Fruit fly (Drosophila melanogaster) whole organism, embryonic: ENCODE results near the gene CG14085.

Source experiments
- Aef1 ChIP-seq: fragments of 200-800 bp; sonication (Bioruptor generic); IDR thresholded peaks from 3 replicates; pipeline ENCODE4 v1.3.6; 2022; ENCODE audit warnings: missing biosample characterization, missing genetic modification characterization
- BtbVII ChIP-seq: fragments of 200-800 bp; sonication (Bioruptor generic); optimal IDR thresholded peaks from 3 replicates; lab custom pipeline; 2017; ENCODE audit warnings: missing biosample characterization, mild to moderate bottlenecking, missing genetic modification characterization
- CG10543 ChIP-seq: fragments of 200-800 bp; sonication (Bioruptor generic); optimal IDR thresholded peaks from 3 replicates; lab custom pipeline; 2017; ENCODE audit warnings: missing biosample characterization, mild to moderate bottlenecking, missing genetic modification characterization, moderate library complexity
- CG11560 ChIP-seq: fragments of 200-800 bp; sonication (Bioruptor generic); IDR thresholded peaks from 3 replicates; pipeline ENCODE4 v1.3.6; 2022; ENCODE audit warnings: missing biosample characterization, missing genetic modification characterization
- CG15514 ChIP-seq: fragments of 200-800 bp; sonication (Bioruptor generic); optimal IDR thresholded peaks from 3 replicates; lab custom pipeline; 2017; ENCODE audit warnings: missing biosample characterization, missing genetic modification characterization, mild to moderate bottlenecking, moderate library complexity, missing genetic modification reagents
- CG16813 ChIP-seq: fragments of 200-800 bp; sonication (Bioruptor generic); IDR thresholded peaks from 3 replicates; pipeline ENCODE4 v1.3.6; 2022; ENCODE audit warnings: missing biosample characterization, missing genetic modification characterization; ENCODE audit not compliant: partially characterized antibody
- CG17829 ChIP-seq: fragments of 200-800 bp; optimal IDR thresholded peaks from 2 replicates; lab custom pipeline; 2019; ENCODE audit warnings: missing biosample characterization, mild to moderate bottlenecking, missing genetic modification characterization, moderate library complexity
- CG2875 ChIP-seq: fragments of 200-800 bp; sonication (Bioruptor generic); optimal IDR thresholded peaks from 2 replicates; lab custom pipeline; 2017; ENCODE audit warnings: missing biosample characterization, mild to moderate bottlenecking, missing genetic modification characterization, missing genetic modification reagents
- CG32772 ChIP-seq: fragments of 200-800 bp; sonication (Bioruptor generic); IDR thresholded peaks from 2 replicates; pipeline ENCODE4 v1.3.6; 2022; ENCODE audit warnings: missing biosample characterization, missing genetic modification characterization
- CG34376 ChIP-seq: fragments of 200-800 bp; sonication (Bioruptor generic); optimal IDR thresholded peaks from 2 replicates; lab custom pipeline; 2018; ENCODE audit warnings: missing biosample characterization, mild to moderate bottlenecking, missing genetic modification characterization
- CG4360 ChIP-seq: fragments of 200-800 bp; sonication (Bioruptor generic); IDR thresholded peaks from 2 replicates; pipeline ENCODE4 v1.3.6; 2022; ENCODE audit warnings: missing biosample characterization, missing genetic modification characterization
- CG7556 ChIP-seq: fragments of 200-800 bp; sonication (Bioruptor generic); optimal IDR thresholded peaks from 2 replicates; lab custom pipeline; 2017; ENCODE audit warnings: missing biosample characterization, mild to moderate bottlenecking, missing genetic modification characterization
- CG7839 ChIP-seq: fragments of 200-800 bp; sonication (Bioruptor generic); optimal IDR thresholded peaks from 3 replicates; lab custom pipeline; 2018; ENCODE audit warnings: missing biosample characterization, mild to moderate bottlenecking, missing genetic modification characterization, moderate library complexity
- CG7928 ChIP-seq: fragments of 200-800 bp; sonication (Bioruptor generic); optimal IDR thresholded peaks from 2 replicates; lab custom pipeline; 2017; ENCODE audit warnings: missing biosample characterization, mild to moderate bottlenecking, missing genetic modification characterization
- CG7963 ChIP-seq: fragments of 200-800 bp; sonication (Bioruptor generic); IDR thresholded peaks from 3 replicates; pipeline ENCODE4 v1.3.6; 2022; ENCODE audit warnings: missing biosample characterization, missing genetic modification characterization; ENCODE audit not compliant: partially characterized antibody
- CrebB ChIP-seq: fragments of 200-800 bp; sonication (Bioruptor generic); optimal IDR thresholded peaks from 3 replicates; lab custom pipeline; 2018; ENCODE audit warnings: missing biosample characterization, mild to moderate bottlenecking, missing genetic modification characterization
- D ChIP-seq, 2 experiments: fragments of 200-800 bp in 1 of 2; fragments of >200 bp in 1 of 2; sonication (Bioruptor generic) in 1 of 2; optimal IDR thresholded peaks; 2 replicates in 1 of 2; 3 replicates in 1 of 2; lab custom pipeline; 2017; ENCODE audit warnings: mild to moderate bottlenecking in 1 of 2, missing biosample characterization in 1 of 2, missing genetic modification characterization in 1 of 2, missing genetic modification reagents in 1 of 2
- Dip2 ChIP-seq: fragments of 200-800 bp; sonication (Bioruptor generic); IDR thresholded peaks from 2 replicates; pipeline ENCODE4 v1.3.6; 2022; ENCODE audit warnings: missing biosample characterization, missing genetic modification characterization
- Doc2 ChIP-seq: fragments of 200-800 bp; sonication (Bioruptor generic); IDR thresholded peaks from 2 replicates; pipeline ENCODE4 v1.3.6; 2022; ENCODE audit warnings: missing biosample characterization, missing genetic modification characterization
- Drgx ChIP-seq: fragments of 200-800 bp; sonication (Bioruptor generic); IDR thresholded peaks from 2 replicates; pipeline ENCODE4 v1.3.6; 2022; ENCODE audit warnings: missing biosample characterization, missing genetic modification characterization
- NC2β ChIP-seq: fragments of 200-800 bp; sonication (Bioruptor generic); optimal IDR thresholded peaks from 2 replicates; lab custom pipeline; 2016; ENCODE audit warnings: missing biosample characterization, missing genetic modification characterization
- Taf1 ChIP-seq: fragments of 200-800 bp; sonication (Bioruptor generic); IDR thresholded peaks from 2 replicates; pipeline ENCODE4 v1.3.6; 2022; ENCODE audit warnings: missing biosample characterization, missing genetic modification characterization
- Xrp1 ChIP-seq: fragments of 200-800 bp; sonication (Bioruptor generic); IDR thresholded peaks from 2 replicates; pipeline ENCODE4 v1.3.6; 2022; ENCODE audit warnings: missing biosample characterization, missing genetic modification characterization
- cad ChIP-seq: fragments of >200 bp; optimal IDR thresholded peaks from 2 replicates; lab custom pipeline; 2017; ENCODE audit warnings: missing biosample characterization, missing genetic modification characterization
- chn ChIP-seq: fragments of 200-800 bp; sonication (Bioruptor generic); optimal IDR thresholded peaks from 2 replicates; lab custom pipeline; 2016; ENCODE audit warnings: missing biosample characterization, missing genetic modification characterization
- dimm ChIP-seq: fragments of 200-800 bp; sonication (Bioruptor generic); IDR thresholded peaks from 2 replicates; pipeline ENCODE4 v1.3.6; 2022; ENCODE audit warnings: missing biosample characterization, missing genetic modification characterization
- gsb ChIP-seq: fragments of 200-800 bp; sonication (Bioruptor generic); IDR thresholded peaks from 2 replicates; pipeline ENCODE4 v1.3.6; 2022; ENCODE audit warnings: missing biosample characterization, missing genetic modification characterization
- hb ChIP-seq: fragments of 200-800 bp; sonication (Bioruptor generic); IDR thresholded peaks from 3 replicates; pipeline ENCODE4 v1.3.6; 2022; ENCODE audit warnings: missing biosample characterization, missing genetic modification characterization; ENCODE audit not compliant: partially characterized antibody
- hth ChIP-seq: fragments of >200 bp; optimal IDR thresholded peaks from 2 replicates; lab custom pipeline; 2017; ENCODE audit warnings: inconsistent platforms
- klu ChIP-seq: fragments of 200-800 bp; sonication (Bioruptor generic); IDR thresholded peaks from 2 replicates; pipeline ENCODE4 v1.3.6; 2022; ENCODE audit warnings: missing biosample characterization, missing genetic modification characterization
- lab ChIP-seq: fragments of 200-800 bp; sonication (Bioruptor generic); optimal IDR thresholded peaks from 3 replicates; lab custom pipeline; 2017; ENCODE audit warnings: missing biosample characterization, missing genetic modification characterization, mild to moderate bottlenecking, moderate library complexity, missing genetic modification reagents
- lola ChIP-seq, 3 experiments: fragments of >200 bp in 2 of 3; fragments of 200-800 bp in 1 of 3; sonication (Bioruptor generic) in 1 of 3; optimal IDR thresholded peaks; 2 replicates each; lab custom pipeline; 2017 to 2019; ENCODE audit warnings: missing biosample characterization in 3 of 3, missing genetic modification characterization in 3 of 3, mild to moderate bottlenecking in 1 of 3, moderate library complexity in 1 of 3
- luna ChIP-seq: fragments of 200-800 bp; sonication (Bioruptor generic); optimal IDR thresholded peaks from 2 replicates; lab custom pipeline; 2016; ENCODE audit warnings: missing biosample characterization, missing genetic modification characterization
- nau ChIP-seq: fragments of 200-800 bp; sonication (Bioruptor generic); optimal IDR thresholded peaks from 3 replicates; lab custom pipeline; 2017; ENCODE audit warnings: missing biosample characterization, mild to moderate bottlenecking, missing genetic modification characterization, missing genetic modification reagents
- nerfin-2 ChIP-seq: fragments of 200-800 bp; sonication (Bioruptor generic); IDR thresholded peaks from 2 replicates; pipeline ENCODE4 v1.3.6; 2022; ENCODE audit warnings: missing biosample characterization, missing genetic modification characterization; ENCODE audit not compliant: partially characterized antibody
- oc ChIP-seq: fragments of 200-800 bp; sonication (Bioruptor generic); optimal IDR thresholded peaks from 2 replicates; lab custom pipeline; 2018; ENCODE audit warnings: missing biosample characterization, mild to moderate bottlenecking, missing genetic modification characterization, moderate library complexity
- pan ChIP-seq, 4 experiments: fragments of >200 bp in 3 of 4; fragments of 200-800 bp in 1 of 4; sonication (Bioruptor generic) in 1 of 4; optimal IDR thresholded peaks in 3 of 4; IDR thresholded peaks in 1 of 4; 2 replicates each; pipeline versions ENCODE4 v1.3.6 to Lab custom; 2017 to 2022; ENCODE audit warnings: missing biosample characterization in 2 of 4, missing genetic modification characterization in 2 of 4, mixed read lengths in 1 of 4
- pb ChIP-seq: fragments of 200-800 bp; sonication (Bioruptor generic); optimal IDR thresholded peaks from 3 replicates; lab custom pipeline; 2016; ENCODE audit warnings: missing biosample characterization, missing genetic modification characterization
- pnt ChIP-seq: fragments of 200-800 bp; sonication (Bioruptor generic); optimal IDR thresholded peaks from 3 replicates; lab custom pipeline; 2016; ENCODE audit warnings: missing biosample characterization, missing genetic modification characterization
- stc ChIP-seq: fragments of 200-800 bp; sonication (Bioruptor generic); IDR thresholded peaks from 2 replicates; pipeline ENCODE4 v1.3.6; 2022; ENCODE audit warnings: missing biosample characterization, missing genetic modification characterization
- sug ChIP-seq: fragments of 200-800 bp; optimal IDR thresholded peaks from 2 replicates; lab custom pipeline; 2019; ENCODE audit warnings: missing biosample characterization, mild to moderate bottlenecking, missing genetic modification characterization, moderate library complexity
- tll ChIP-seq, 2 experiments: fragments of 200-800 bp in 1 of 2; fragments of >200 bp in 1 of 2; sonication (Bioruptor generic) in 1 of 2; optimal IDR thresholded peaks; 2 replicates each; lab custom pipeline; 2017 to 2019; ENCODE audit warnings: missing biosample characterization in 2 of 2, missing genetic modification characterization in 2 of 2, mild to moderate bottlenecking in 1 of 2, moderate library complexity in 1 of 2
- trem ChIP-seq: fragments of 200-800 bp; optimal IDR thresholded peaks from 3 replicates; lab custom pipeline; 2019; ENCODE audit warnings: missing biosample characterization, mild to moderate bottlenecking, missing genetic modification characterization, moderate library complexity
- tup ChIP-seq: fragments of 200-800 bp; sonication (Bioruptor generic); optimal IDR thresholded peaks from 2 replicates; lab custom pipeline; 2016; ENCODE audit warnings: missing biosample characterization, mild to moderate bottlenecking, missing genetic modification characterization, moderate library complexity
- wek ChIP-seq: fragments of 200-800 bp; sonication (Bioruptor generic); optimal IDR thresholded peaks from 3 replicates; lab custom pipeline; 2018; ENCODE audit warnings: missing biosample characterization, mild to moderate bottlenecking, missing genetic modification characterization, moderate library complexity
- zen2 ChIP-seq: fragments of 200-800 bp; sonication (Bioruptor generic); IDR thresholded peaks from 3 replicates; pipeline ENCODE4 v1.3.6; 2022; ENCODE audit warnings: missing biosample characterization, missing genetic modification characterization; ENCODE audit not compliant: partially characterized antibody
- zf30C ChIP-seq: fragments of 200-800 bp; sonication (Bioruptor generic); optimal IDR thresholded peaks from 3 replicates; lab custom pipeline; 2018; ENCODE audit warnings: missing biosample characterization, mild to moderate bottlenecking, missing genetic modification characterization

Gene CG14085

dm6 chr3L:19254715-19255428, 14.3 kb upstream of the CG14085 start, which contains the start of the genes mRpL21 and rept (continued):
- TF ChIP-seq CG15514 (GFP tag; lab: Kevin White, UChicago) (peak; percentile 50), CG7839 (tag; lab: Kevin White, UChicago) (peak; percentile 48), Drgx (no peak), dimm (GFP tag; lab: Robert Waterston, UW) (no peak), CG2875 (GFP tag; lab: Kevin White, UChicago) (no peak), lola (GFP tag; optimal IDR thresholded peaks at IDR 0.05; lab: Kevin White, UChicago) (peak in 1 of 3 experiments; percentile 35), gsb (GFP tag; lab: Robert Waterston, UW) (no peak), nerfin-2 (GFP tag; lab: Robert Waterston, UW) (no peak), CG34376 (peak; percentile 29), CG32772 (GFP tag; lab: Robert Waterston, UW) (no peak), CG16813 (GFP tag; lab: Robert Waterston, UW) (no peak), wek (GFP tag; lab: Kevin White, UChicago) (no peak), D (optimal IDR thresholded peaks at IDR 0.05; lab: Kevin White, UChicago) (no peak), D (GFP tag; optimal IDR thresholded peaks at IDR 0.05; lab: Kevin White, UChicago) (peak; percentile 11), oc (no peak), lab (GFP tag; lab: Kevin White, UChicago) (peak; percentile 68), tll (GFP tag; optimal IDR thresholded peaks at IDR 0.05; lab: Kevin White, UChicago) (peak in 1 of 2 experiments; percentile 43), Aef1 (0 out of 3 replicates have a peak, but pooled peaks have one; percentile 13), CG7928 (GFP tag; lab: Kevin White, UChicago) (no peak), NC2β (GFP tag; lab: Kevin White, UChicago) (peak; percentile 11), CG11560 (tag; lab: Robert Waterston, UW) (no peak), BtbVII (peak; percentile 7), CG4360 (GFP tag; lab: Robert Waterston, UW) (no peak), trem (tag; lab: Kevin White, UChicago) (peak; percentile 53), zen2 (GFP tag; lab: Robert Waterston, UW) (no peak), nau (GFP tag; lab: Kevin White, UChicago) (no peak), pan (optimal IDR thresholded peaks at IDR 0.05; lab: Kevin White, UChicago) (no peak), pan (GFP tag; optimal IDR thresholded peaks at IDR 0.05 in 1 of 2, IDR thresholded peaks at IDR 0.05 in 1 of 2) (peak in 1 of 2 experiments; percentile 42), CG17829 (tag; lab: Kevin White, UChicago) (peak; percentile 41), cad (GFP tag; lab: Kevin White, UChicago) (no peak), Taf1 (peak; percentile 44; the same call in 1 of the 2 replicates), Xrp1 (GFP tag; lab: Robert Waterston, UW) (peak; percentile 66), zf30C (no peak), stc (GFP tag; lab: Robert Waterston, UW) (0 out of 2 replicates have a peak, but pooled peaks have one; percentile 6), chn (GFP tag; lab: Kevin White, UChicago) (peak; percentile 48), klu (GFP tag; lab: Robert Waterston, UW) (peak; percentile 16; the same call in 1 of the 2 replicates), tup (GFP tag; lab: Kevin White, UChicago) (peak; percentile 30), hth (lab: Kevin White, UChicago) (no peak), sug (tag; lab: Kevin White, UChicago) (peak; percentile 66), Doc2 (GFP tag; lab: Robert Waterston, UW) (no peak), Dip2 (no peak), pb (GFP tag; lab: Kevin White, UChicago) (peak; percentile 24), CrebB (tag; lab: Kevin White, UChicago) (peak; percentile 47), CG7963 (GFP tag; lab: Robert Waterston, UW) (no peak), CG7556 (peak; percentile 38), CG10543 (GFP tag; lab: Kevin White, UChicago) (peak; percentile 37), hb (no peak), luna (no peak), pnt (GFP tag; lab: Kevin White, UChicago) (no peak)
